Worm (Caenorhabditis elegans): ENCODE data around the gene Y56A3A.16.
A peak's percentile ranks its signal among the peaks of the same experiment; 100 is the strongest.
"Not testable (repeated sequence)": the region's sequence is repeated elsewhere in the genome, so short reads cannot be mapped to it uniquely, and the experiment has no call there.

Y56A3A.16 gene

ce11 chrIII:11892939-11893338 lies 21.2 kb downstream of the Y56A3A.16 start, which contains the start of gene Y56A3A.41:
TSS of gene Y56A3A.41 (minus strand) at chrIII:11893039.
- TF ChIP-seq nhr-25 (tag; optimal IDR thresholded peaks at IDR 0.05), result no peak
- TF ChIP-seq nhr-28 (tag; optimal IDR thresholded peaks at IDR 0.05), result no peak
- no peak for TF ChIP-seq tbx-2 (tag; optimal IDR thresholded peaks at IDR 0.05)
- TF ChIP-seq fos-1 (tag; optimal IDR thresholded peaks at IDR 0.05), result no peak
- no peak for TF ChIP-seq lsy-12 (tag; optimal IDR thresholded peaks at IDR 0.05)
- TF ChIP-seq zag-1 (tag; optimal IDR thresholded peaks at IDR 0.05), result no peak
- no peak for TF ChIP-seq elt-1 (tag; optimal IDR thresholded peaks at IDR 0.05)
- no peak for TF ChIP-seq ama-1 (optimal IDR thresholded peaks at IDR 0.05)
- no peak for TF ChIP-seq eor-1 (tag; optimal IDR thresholded peaks at IDR 0.05)
- TF ChIP-seq ceh-82 (tag; optimal IDR thresholded peaks at IDR 0.05), result no peak
- TF ChIP-seq elt-3 (tag; optimal IDR thresholded peaks at IDR 0.05), result no peak

ce11 chrIII:11891335-11891734 lies 22.8 kb downstream of the Y56A3A.16 start, which contains the start of gene faah-5:
TSS of gene faah-5 (minus strand) at chrIII:11891435.
- TF ChIP-seq fos-1 (tag; optimal IDR thresholded peaks at IDR 0.05) (no peak), sea-2 (GFP tag; optimal IDR thresholded peaks at IDR 0.05) (no peak), tbx-2 (tag; optimal IDR thresholded peaks at IDR 0.05) (no peak), mml-1 (tag; optimal IDR thresholded peaks at IDR 0.05) (no peak), pqm-1 (tag; optimal IDR thresholded peaks at IDR 0.05) (no peak), ceh-16 (tag; optimal IDR thresholded peaks at IDR 0.05) (no peak), elt-3 (tag; optimal IDR thresholded peaks at IDR 0.05) (no peak), egl-5 (tag; optimal IDR thresholded peaks at IDR 0.05) (no peak), skn-1 (tag; optimal IDR thresholded peaks at IDR 0.05) (no peak), fkh-2 (tag; optimal IDR thresholded peaks at IDR 0.05) (no peak), egl-27 (tag; optimal IDR thresholded peaks at IDR 0.05) (no peak), nhr-28 (tag; optimal IDR thresholded peaks at IDR 0.05) (no peak), fkh-10 (GFP tag; optimal IDR thresholded peaks at IDR 0.05) (no peak)

- not testable (repeated sequence) for TF ChIP-seq elt-3, fkh-2, snpc-4 (tag; optimal IDR thresholded peaks at IDR 0.05)
Observed at ce11 chrIII:11883694-11884093, 30.4 kb downstream of the Y56A3A.16 start, which contains the start of gene fbxb-22. TSS of gene fbxb-22 (minus strand) at chrIII:11883754.

- TF ChIP-seq fkh-10 (GFP tag; optimal IDR thresholded peaks at IDR 0.05) (no peak), pqm-1 (tag; optimal IDR thresholded peaks at IDR 0.05) (peak; percentile 67), mdl-1 (tag; optimal IDR thresholded peaks at IDR 0.05) (no peak), elt-2 (tag; optimal IDR thresholded peaks at IDR 0.05) (peak; percentile 85), pha-4 (tag; optimal IDR thresholded peaks at IDR 0.05) (peak; percentile 45), lsy-12 (tag; optimal IDR thresholded peaks at IDR 0.05) (no peak)
Observed at ce11 chrIII:11881549-11881948, 32.6 kb downstream of the Y56A3A.16 start.

ce11 chrIII:11878751-11879150 lies 35.4 kb downstream of the Y56A3A.16 start, which contains the start of gene Y56A3A.6:
TSS of gene Y56A3A.6 (minus strand) at chrIII:11878803.
- TF ChIP-seq unc-62 (GFP tag; optimal IDR thresholded peaks at IDR 0.05) (no peak), pha-4 (tag; optimal IDR thresholded peaks at IDR 0.05) (peak; percentile 1), fkh-10 (GFP tag; optimal IDR thresholded peaks at IDR 0.05) (no peak), elt-2 (tag; optimal IDR thresholded peaks at IDR 0.05) (peak; percentile 79), elt-1 (tag; optimal IDR thresholded peaks at IDR 0.05) (no peak), ceh-9 (tag; optimal IDR thresholded peaks at IDR 0.05) (no peak), pqm-1 (tag; optimal IDR thresholded peaks at IDR 0.05) (peak; percentile 55), lin-39 (tag; optimal IDR thresholded peaks at IDR 0.05) (no peak), mml-1 (tag; optimal IDR thresholded peaks at IDR 0.05) (no peak)

ce11 chrIII:11876130-11876529 lies 38.0 kb downstream of the Y56A3A.16 start:
- TF ChIP-seq hmg-11 (tag; optimal IDR thresholded peaks at IDR 0.05) (no peak), R02D3.7 (tag; optimal IDR thresholded peaks at IDR 0.05) (no peak), jun-1 (tag; optimal IDR thresholded peaks at IDR 0.05) (no peak), egl-5 (tag; optimal IDR thresholded peaks at IDR 0.05) (no peak), snpc-4 (tag; optimal IDR thresholded peaks at IDR 0.05) (no peak), sea-2 (GFP tag; optimal IDR thresholded peaks at IDR 0.05) (no peak), nhr-28 (tag; optimal IDR thresholded peaks at IDR 0.05) (no peak), elt-2 (tag; optimal IDR thresholded peaks at IDR 0.05) (no peak), nhr-77 (tag; optimal IDR thresholded peaks at IDR 0.05) (no peak), mdl-1 (tag; optimal IDR thresholded peaks at IDR 0.05) (no peak), eor-1 (tag; optimal IDR thresholded peaks at IDR 0.05) (no peak), ztf-11 (tag; optimal IDR thresholded peaks at IDR 0.05) (no peak), nhr-43 (tag; optimal IDR thresholded peaks at IDR 0.05; ENCODE audit: poor library complexity, severe bottlenecking) (no peak), egl-27 (tag; optimal IDR thresholded peaks at IDR 0.05) (no peak), ama-1 (optimal IDR thresholded peaks at IDR 0.05) (no peak), ceh-9 (tag; optimal IDR thresholded peaks at IDR 0.05) (no peak)
